Fruit fly (Drosophila melanogaster) whole organism, embryonic: ENCODE results near the gene CG33631.

Experiments
- Aef1 ChIP-seq: fragments of 200-800 bp; sonication (Bioruptor generic); IDR thresholded peaks from 3 replicates; pipeline ENCODE4 v1.3.6; 2022; ENCODE audit warnings: missing biosample characterization, missing genetic modification characterization
- Bteb2 ChIP-seq: fragments of 200-800 bp; sonication (Bioruptor generic); optimal IDR thresholded peaks from 2 replicates; lab custom pipeline; 2016; ENCODE audit warnings: missing biosample characterization, missing genetic modification characterization
- CG1024 ChIP-seq: fragments of 200-800 bp; sonication (Bioruptor generic); IDR thresholded peaks from 2 replicates; pipeline ENCODE4 v1.3.6; 2022; ENCODE audit warnings: missing biosample characterization, missing genetic modification characterization
- CG10654 ChIP-seq: fragments of 200-800 bp; sonication (Bioruptor generic); optimal IDR thresholded peaks from 2 replicates; lab custom pipeline; 2016; ENCODE audit warnings: missing biosample characterization, missing genetic modification characterization
- CG11456 ChIP-seq: fragments of 200-800 bp; sonication (Bioruptor generic); IDR thresholded peaks from 3 replicates; pipeline ENCODE4 v1.3.6; 2022; ENCODE audit warnings: missing biosample characterization, missing genetic modification characterization
- CG11695 ChIP-seq: fragments of 200-800 bp; sonication (Bioruptor generic); IDR thresholded peaks from 3 replicates; pipeline ENCODE4 v1.3.6; 2022; ENCODE audit warnings: missing biosample characterization, missing genetic modification characterization
- CG12236 ChIP-seq: fragments of 200-800 bp; sonication (Bioruptor generic); optimal IDR thresholded peaks from 2 replicates; lab custom pipeline; 2016; ENCODE audit warnings: missing biosample characterization, missing genetic modification characterization
- CG12942 ChIP-seq: fragments of 200-800 bp; sonication (Bioruptor generic); optimal IDR thresholded peaks from 3 replicates; lab custom pipeline; 2016; ENCODE audit warnings: missing biosample characterization, missing genetic modification characterization
- CG13287 ChIP-seq: fragments of 200-800 bp; sonication (Bioruptor generic); IDR thresholded peaks from 2 replicates; pipeline ENCODE4 v1.3.6; 2022; ENCODE audit warnings: missing biosample characterization, missing genetic modification characterization; ENCODE audit not compliant: partially characterized antibody
- CG14050 ChIP-seq: fragments of 200-800 bp; sonication (Bioruptor generic); IDR thresholded peaks from 3 replicates; pipeline ENCODE4 v1.3.6; 2022; ENCODE audit warnings: missing biosample characterization, missing genetic modification characterization
- CG14441 ChIP-seq: fragments of 200-800 bp; sonication (Bioruptor generic); IDR thresholded peaks from 2 replicates; pipeline ENCODE4 v1.3.6; 2022; ENCODE audit warnings: missing biosample characterization, missing genetic modification characterization
- CG15514 ChIP-seq: fragments of 200-800 bp; sonication (Bioruptor generic); optimal IDR thresholded peaks from 3 replicates; lab custom pipeline; 2017; ENCODE audit warnings: missing biosample characterization, missing genetic modification characterization, mild to moderate bottlenecking, moderate library complexity, missing genetic modification reagents
- CG1602 ChIP-seq: fragments of 200-800 bp; sonication (Bioruptor generic); optimal IDR thresholded peaks from 3 replicates; lab custom pipeline; 2016; ENCODE audit warnings: missing biosample characterization, missing genetic modification characterization
- CG17359 ChIP-seq: fragments of 200-800 bp; sonication (Bioruptor generic); optimal IDR thresholded peaks from 3 replicates; lab custom pipeline; 2018; ENCODE audit warnings: missing biosample characterization, mild to moderate bottlenecking, missing genetic modification characterization, moderate library complexity
- CG2199 ChIP-seq: fragments of 200-800 bp; sonication (Bioruptor generic); IDR thresholded peaks from 3 replicates; pipeline ENCODE4 v1.3.6; 2022; ENCODE audit warnings: missing biosample characterization, missing genetic modification characterization
- CG2875 ChIP-seq: fragments of 200-800 bp; sonication (Bioruptor generic); optimal IDR thresholded peaks from 2 replicates; lab custom pipeline; 2017; ENCODE audit warnings: missing biosample characterization, mild to moderate bottlenecking, missing genetic modification characterization, missing genetic modification reagents
- CG32767 ChIP-seq: fragments of 200-800 bp; sonication (Bioruptor generic); IDR thresholded peaks from 2 replicates; pipeline ENCODE4 v1.3.6; 2022; ENCODE audit warnings: missing biosample characterization, missing genetic modification characterization
- CG3407 ChIP-seq: fragments of 200-800 bp; sonication (Bioruptor generic); optimal IDR thresholded peaks from 2 replicates; lab custom pipeline; 2018; ENCODE audit warnings: missing biosample characterization, mild to moderate bottlenecking, missing genetic modification characterization
- CG4820 ChIP-seq: fragments of 200-800 bp; sonication (Bioruptor generic); optimal IDR thresholded peaks from 3 replicates; lab custom pipeline; 2016; ENCODE audit warnings: missing biosample characterization, missing genetic modification characterization
- CG6254 ChIP-seq: fragments of 200-800 bp; sonication (Bioruptor generic); optimal IDR thresholded peaks from 3 replicates; lab custom pipeline; 2017; ENCODE audit warnings: mild to moderate bottlenecking, missing biosample characterization, missing genetic modification reagents, missing genetic modification characterization
- CG8924 ChIP-seq: fragments of 200-800 bp; optimal IDR thresholded peaks from 3 replicates; lab custom pipeline; 2019; ENCODE audit warnings: missing biosample characterization, mild to moderate bottlenecking, missing genetic modification characterization, moderate library complexity
- CrebB ChIP-seq: fragments of 200-800 bp; sonication (Bioruptor generic); optimal IDR thresholded peaks from 3 replicates; lab custom pipeline; 2018; ENCODE audit warnings: missing biosample characterization, mild to moderate bottlenecking, missing genetic modification characterization
- Dref ChIP-seq: fragments of 200-800 bp; sonication (Bioruptor generic); IDR thresholded peaks from 2 replicates; pipeline ENCODE4 v1.3.6; 2022; ENCODE audit warnings: missing biosample characterization, missing genetic modification characterization
- Fer2 ChIP-seq: fragments of 200-800 bp; sonication (Bioruptor generic); optimal IDR thresholded peaks from 2 replicates; lab custom pipeline; 2018; ENCODE audit warnings: missing biosample characterization, mild to moderate bottlenecking, missing genetic modification characterization, moderate library complexity
- GATAe ChIP-seq: fragments of 200-800 bp; sonication (Bioruptor generic); conservative IDR thresholded peaks from 2 replicates; pipeline ENCODE4 v1.3.6; 2022; ENCODE audit warnings: missing biosample characterization, missing genetic modification characterization
- Hr3 ChIP-seq: fragments of 200-800 bp; sonication (Bioruptor generic); optimal IDR thresholded peaks from 3 replicates; lab custom pipeline; 2016; ENCODE audit warnings: missing biosample characterization, missing genetic modification characterization
- MTF-1 ChIP-seq: fragments of 200-800 bp; sonication (Bioruptor generic); optimal IDR thresholded peaks from 2 replicates; lab custom pipeline; 2018; ENCODE audit warnings: missing biosample characterization, mild to moderate bottlenecking, missing genetic modification characterization, borderline replicate concordance
- NC2α ChIP-seq: fragments of 200-800 bp; sonication (Bioruptor generic); optimal IDR thresholded peaks from 2 replicates; lab custom pipeline; 2016; ENCODE audit warnings: missing biosample characterization, missing genetic modification characterization
- Neu2 ChIP-seq: fragments of 200-800 bp; sonication (Bioruptor generic); optimal IDR thresholded peaks from 3 replicates; lab custom pipeline; 2016; ENCODE audit warnings: missing biosample characterization, missing genetic modification characterization, borderline replicate concordance
- Oli ChIP-seq: fragments of 200-800 bp; sonication (Bioruptor generic); optimal IDR thresholded peaks from 2 replicates; lab custom pipeline; 2018; ENCODE audit warnings: missing biosample characterization, mild to moderate bottlenecking, missing genetic modification characterization, moderate library complexity
- Scr ChIP-seq: fragments of 200-800 bp; sonication (Bioruptor generic); IDR thresholded peaks from 2 replicates; pipeline ENCODE4 v1.3.6; 2022; ENCODE audit warnings: missing biosample characterization, missing genetic modification characterization; ENCODE audit not compliant: partially characterized antibody
- Side ChIP-seq: fragments of 200-800 bp; sonication (Bioruptor generic); optimal IDR thresholded peaks from 2 replicates; lab custom pipeline; 2016; ENCODE audit warnings: missing biosample characterization, missing genetic modification characterization
- Taf1 ChIP-seq: fragments of 200-800 bp; sonication (Bioruptor generic); IDR thresholded peaks from 2 replicates; pipeline ENCODE4 v1.3.6; 2022; ENCODE audit warnings: missing biosample characterization, missing genetic modification characterization
- ase ChIP-seq: fragments of 200-800 bp; sonication (Bioruptor generic); IDR thresholded peaks from 3 replicates; pipeline ENCODE4 v1.3.6; 2022; ENCODE audit warnings: missing biosample characterization, missing genetic modification characterization
- az2 ChIP-seq: fragments of 200-800 bp; sonication (Bioruptor generic); optimal IDR thresholded peaks from 3 replicates; lab custom pipeline; 2016; ENCODE audit warnings: missing biosample characterization, missing genetic modification characterization
- crp ChIP-seq, 2 experiments: fragments of 200-800 bp; sonication (Bioruptor generic); optimal IDR thresholded peaks; 2 replicates in 1 of 2; 3 replicates in 1 of 2; lab custom pipeline; 2017; ENCODE audit warnings: missing biosample characterization in 2 of 2, missing genetic modification characterization in 2 of 2, mild to moderate bottlenecking in 1 of 2, moderate library complexity in 1 of 2
- fd96Cb ChIP-seq: fragments of 200-800 bp; sonication (Bioruptor generic); optimal IDR thresholded peaks from 2 replicates; lab custom pipeline; 2018; ENCODE audit warnings: missing biosample characterization, mild to moderate bottlenecking, missing genetic modification characterization, moderate library complexity
- insv ChIP-seq, 2 experiments: fragments of 200-800 bp; sonication (Bioruptor generic); optimal IDR thresholded peaks; 3 replicates each; lab custom pipeline; 2016 to 2018; ENCODE audit warnings: missing biosample characterization in 2 of 2, missing genetic modification characterization in 2 of 2
- jing ChIP-seq: fragments of 200-800 bp; sonication (Bioruptor generic); optimal IDR thresholded peaks from 2 replicates; lab custom pipeline; 2018; ENCODE audit warnings: missing biosample characterization, mild to moderate bottlenecking, missing genetic modification characterization
- jumu ChIP-seq: fragments of 200-800 bp; sonication (Bioruptor generic); optimal IDR thresholded peaks from 3 replicates; lab custom pipeline; 2016; ENCODE audit warnings: missing biosample characterization, missing genetic modification characterization
- knrl ChIP-seq: fragments of 200-800 bp; sonication (Bioruptor generic); IDR thresholded peaks from 3 replicates; pipeline ENCODE4 v1.3.6; 2022; ENCODE audit warnings: missing biosample characterization, missing genetic modification characterization; ENCODE audit not compliant: partially characterized antibody
- p53 ChIP-seq: fragments of 200-800 bp; sonication (Bioruptor generic); optimal IDR thresholded peaks from 2 replicates; lab custom pipeline; 2016; ENCODE audit warnings: missing biosample characterization, missing genetic modification characterization
- pfk ChIP-seq: fragments of 200-800 bp; sonication (Bioruptor generic); optimal IDR thresholded peaks from 2 replicates; lab custom pipeline; 2018; ENCODE audit warnings: missing biosample characterization, mild to moderate bottlenecking, missing genetic modification characterization, moderate library complexity
- psq ChIP-seq: fragments of 200-800 bp; sonication (Bioruptor generic); optimal IDR thresholded peaks from 2 replicates; lab custom pipeline; 2017; ENCODE audit warnings: missing biosample characterization, missing genetic modification characterization
- ro ChIP-seq: fragments of 200-800 bp; sonication (Bioruptor generic); IDR thresholded peaks from 2 replicates; pipeline ENCODE4 v1.3.6; 2022; ENCODE audit warnings: missing biosample characterization, missing genetic modification characterization
- sima ChIP-seq: fragments of 200-800 bp; sonication (Bioruptor generic); optimal IDR thresholded peaks from 2 replicates; lab custom pipeline; 2016; ENCODE audit warnings: missing biosample characterization, missing genetic modification characterization
- sug ChIP-seq: fragments of 200-800 bp; optimal IDR thresholded peaks from 2 replicates; lab custom pipeline; 2019; ENCODE audit warnings: missing biosample characterization, mild to moderate bottlenecking, missing genetic modification characterization, moderate library complexity
- toy ChIP-seq: fragments of 200-800 bp; sonication (Bioruptor generic); IDR thresholded peaks from 2 replicates; pipeline ENCODE4 v1.3.6; 2022; ENCODE audit warnings: missing biosample characterization, missing genetic modification characterization
- trh ChIP-seq: fragments of 200-800 bp; sonication (Bioruptor generic); optimal IDR thresholded peaks from 2 replicates; lab custom pipeline; 2016; ENCODE audit warnings: missing biosample characterization, missing genetic modification characterization
- vfl ChIP-seq: fragments of 200-800 bp; sonication (Bioruptor generic); optimal IDR thresholded peaks from 2 replicates; lab custom pipeline; 2016; ENCODE audit warnings: missing biosample characterization, missing genetic modification characterization
- vnd ChIP-seq: fragments of 200-800 bp; sonication (Bioruptor generic); IDR thresholded peaks from 3 replicates; pipeline ENCODE4 v1.3.6; 2022; ENCODE audit warnings: missing biosample characterization, missing genetic modification characterization; ENCODE audit not compliant: partially characterized antibody

The CG33631 gene

DNA sequence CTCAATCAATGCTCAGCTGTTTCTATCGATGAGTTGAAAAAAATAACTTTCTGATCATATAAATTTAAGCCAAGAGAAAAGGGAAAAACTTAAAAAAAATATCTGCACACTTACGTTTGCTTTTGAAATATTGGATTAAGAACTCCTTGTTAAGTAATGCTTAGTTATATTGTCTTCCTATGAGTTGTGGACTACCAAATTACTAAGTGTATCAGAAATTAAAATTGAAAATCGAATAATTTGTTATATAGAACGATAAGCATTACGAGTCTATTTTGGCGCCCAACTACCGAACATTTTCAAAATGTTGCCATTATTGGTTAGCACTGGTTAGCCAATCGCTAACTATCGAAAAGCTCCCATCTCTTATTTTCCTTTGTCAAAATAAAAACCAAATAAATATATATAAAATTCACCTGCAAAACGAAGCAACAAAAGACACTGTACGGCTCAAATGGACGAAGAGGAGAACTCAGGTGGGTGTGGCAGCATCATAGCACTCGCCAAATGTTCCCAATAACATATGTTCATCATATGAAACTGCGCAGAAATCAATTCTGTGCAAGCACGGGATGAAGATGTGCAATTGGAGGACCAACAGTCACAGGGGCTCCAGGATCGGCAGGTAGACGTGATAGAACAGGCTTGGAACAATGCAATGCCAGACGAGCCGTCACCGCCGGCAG is 14.8 kb upstream of the CG33631 start, which contains the start of gene ohgt (continued):
- TF ChIP-seq CG3407: no peak
- TF ChIP-seq CG11695: no peak
- no peak for TF ChIP-seq fd96Cb (tag; lab: Kevin White, UChicago)
- TF ChIP-seq Fer2 (tag; lab: Kevin White, UChicago): no peak
- TF ChIP-seq CG4820: no peak
- TF ChIP-seq Taf1: no peak
- peak; percentile 70 for TF ChIP-seq Dref (GFP tag; lab: Robert Waterston, UW)
- TF ChIP-seq trh (GFP tag; lab: Kevin White, UChicago): no peak
- no peak for TF ChIP-seq Side (GFP tag; lab: Kevin White, UChicago)
- TF ChIP-seq CG17359 (tag; lab: Kevin White, UChicago): no peak
- TF ChIP-seq CG14050 (GFP tag; lab: Robert Waterston, UW): no peak
- TF ChIP-seq toy (GFP tag; lab: Robert Waterston, UW): no peak
- no peak for TF ChIP-seq Aef1 (GFP tag; lab: Robert Waterston, UW)
- no peak for TF ChIP-seq sima
- no peak for TF ChIP-seq Oli (tag; lab: Kevin White, UChicago)
- TF ChIP-seq vfl: no peak
- no peak for TF ChIP-seq knrl (GFP tag; lab: Robert Waterston, UW)
- TF ChIP-seq Scr (GFP tag; lab: Robert Waterston, UW): no peak; the same call in none of the 2 replicates
- no peak for TF ChIP-seq CG10654 (GFP tag; lab: Kevin White, UChicago)
- TF ChIP-seq CG2199 (GFP tag; lab: Robert Waterston, UW): no peak
- TF ChIP-seq CG15514 (GFP tag; lab: Kevin White, UChicago): peak; percentile 54
- TF ChIP-seq CG8924 (tag; lab: Kevin White, UChicago): peak; percentile 23
- no peak for TF ChIP-seq ase (GFP tag; lab: Robert Waterston, UW)
- no peak for TF ChIP-seq CG12942 (GFP tag; lab: Kevin White, UChicago)
- TF ChIP-seq vnd (GFP tag; lab: Robert Waterston, UW): no peak
- TF ChIP-seq Bteb2 (GFP tag; lab: Kevin White, UChicago): no peak
- TF ChIP-seq Neu2: no peak
- no peak for TF ChIP-seq jing (GFP tag; lab: Kevin White, UChicago)
- TF ChIP-seq CG13287 (GFP tag; lab: Robert Waterston, UW): peak; percentile 12
- no peak for TF ChIP-seq NC2α (GFP tag; lab: Kevin White, UChicago)
- TF ChIP-seq CG2875 (GFP tag; lab: Kevin White, UChicago): no peak
- no peak for TF ChIP-seq insv (GFP tag; optimal IDR thresholded peaks at IDR 0.05; lab: Kevin White, UChicago)
- no peak for TF ChIP-seq ro (GFP tag; lab: Robert Waterston, UW)
- TF ChIP-seq CG1024 (GFP tag; lab: Robert Waterston, UW): no peak
- no peak for TF ChIP-seq GATAe (GFP tag; lab: Robert Waterston, UW)
- peak; percentile 31 to 81 for TF ChIP-seq crp (GFP tag; optimal IDR thresholded peaks at IDR 0.05; lab: Kevin White, UChicago)
- no peak for TF ChIP-seq pfk
- TF ChIP-seq CG32767: no peak
- TF ChIP-seq CG14441 (GFP tag; lab: Robert Waterston, UW): no peak
- no peak for TF ChIP-seq CrebB (tag; lab: Kevin White, UChicago)
- TF ChIP-seq Hr3 (GFP tag; lab: Kevin White, UChicago): no peak
- no peak for TF ChIP-seq MTF-1
- no peak for TF ChIP-seq CG11456 (GFP tag; lab: Robert Waterston, UW)
- no peak for TF ChIP-seq CG1602 (GFP tag; lab: Kevin White, UChicago)
- TF ChIP-seq psq (GFP tag; lab: Kevin White, UChicago): no peak
- TF ChIP-seq CG12236 (GFP tag; lab: Kevin White, UChicago): no peak
- peak; percentile 7 for TF ChIP-seq sug (tag; lab: Kevin White, UChicago)
- no peak for TF ChIP-seq CG6254 (GFP tag; lab: Kevin White, UChicago)
- no peak for TF ChIP-seq az2 (GFP tag; lab: Kevin White, UChicago)
- TF ChIP-seq p53 (GFP tag; lab: Kevin White, UChicago): no peak
- TF ChIP-seq jumu (GFP tag; lab: Kevin White, UChicago): no peak
